Worm (Caenorhabditis elegans) whole organism, L4 larva: ENCODE measurements around the gene M02F4.2.

Experiments used
- F10B5.3 ChIP-seq: sonication (generic microtip); optimal IDR thresholded peaks from 2 replicates; lab custom pipeline; 2016; ENCODE audit warnings: mild to moderate bottlenecking, missing genetic modification characterization, missing compliant biosample characterization
- F26F4.8 ChIP-seq: fragments of 200-800 bp; sonication (Bioruptor generic); conservative IDR thresholded peaks from 2 replicates; pipeline ENCODE4 v1.3.6; 2022; ENCODE audit warnings: missing genetic modification characterization, missing compliant biosample characterization
- ceh-28 ChIP-seq: fragments of 150-350 bp; optimal IDR thresholded peaks from 2 replicates; lab custom pipeline; 2014; ENCODE audit warnings: missing biosample characterization, missing genetic modification reagents, missing genetic modification characterization
- fkh-10 ChIP-seq: fragments of 150-350 bp; optimal IDR thresholded peaks from 2 replicates; lab custom pipeline; 2014; ENCODE audit warnings: missing biosample characterization, missing genetic modification reagents, missing genetic modification characterization
- hlh-30 ChIP-seq: sonication (generic microtip); optimal IDR thresholded peaks from 2 replicates; lab custom pipeline; 2017; ENCODE audit warnings: antibody characterized with exemption, mild to moderate bottlenecking, missing genetic modification characterization, missing compliant biosample characterization; ENCODE audit not compliant: insufficient read depth
- lir-3 ChIP-seq: sonication (generic microtip); optimal IDR thresholded peaks from 2 replicates; lab custom pipeline; 2016; ENCODE audit warnings: mild to moderate bottlenecking, missing genetic modification characterization, missing compliant biosample characterization
- nhr-25 ChIP-seq: sonication (generic microtip); optimal IDR thresholded peaks from 2 replicates; lab custom pipeline; 2017; ENCODE audit warnings: missing genetic modification characterization, mild to moderate bottlenecking, missing compliant biosample characterization, antibody characterized with exemption, moderate library complexity, borderline replicate concordance; ENCODE audit not compliant: insufficient read depth
- pha-4 ChIP-seq, 2 experiments: fragments of 150-350 bp in 1 of 2; fragments of 200-800 bp in 1 of 2; sonication (Bioruptor generic) in 1 of 2; IDR thresholded peaks in 1 of 2; optimal IDR thresholded peaks in 1 of 2; 2 replicates each; pipeline versions ENCODE4 v1.3.6 to Lab custom; 2014 to 2022; ENCODE audit warnings: missing genetic modification characterization in 2 of 2, missing genetic modification reagents in 2 of 2, missing biosample characterization in 1 of 2, missing compliant biosample characterization in 1 of 2
- pqm-1 ChIP-seq: sonication (generic microtip); optimal IDR thresholded peaks from 2 replicates; lab custom pipeline; 2017; ENCODE audit warnings: missing biosample characterization, missing genetic modification characterization

DNA sequence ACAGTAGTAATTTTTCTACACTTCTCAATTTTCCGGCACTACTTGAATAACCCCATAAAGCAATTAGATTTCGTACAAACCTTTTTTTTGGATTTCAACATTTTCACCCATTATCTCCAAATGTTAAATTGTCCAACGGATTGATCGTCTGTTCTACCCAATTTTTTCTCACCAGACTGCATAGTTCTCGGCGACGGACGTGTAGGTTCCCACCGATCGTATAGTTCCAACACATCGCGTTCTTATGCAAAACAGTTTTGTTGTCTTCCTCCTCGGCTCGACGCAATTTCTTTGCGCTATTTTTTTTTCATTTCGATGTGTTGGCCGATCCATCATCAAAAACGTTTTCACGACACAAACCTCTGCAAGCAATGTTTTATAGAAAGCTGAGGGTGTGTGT lies 30.4 kb downstream of the M02F4.2 start, which contains the start of gene Y41G9A.6:
- TF ChIP-seq hlh-30 (tag; lab: Kevin White, UChicago) (no peak), F26F4.8 (GFP tag; lab: Robert Waterston, UW) (no peak), lir-3 (tag; lab: Kevin White, UChicago) (no peak), pha-4 (GFP tag; IDR thresholded peaks at IDR 0.05; lab: Robert Waterston, UW) (no peak), pha-4 (tag; optimal IDR thresholded peaks at IDR 0.05; lab: Kevin White, UChicago) (no peak), fkh-10 (no peak), pqm-1 (tag; lab: Kevin White, UChicago) (no peak), nhr-25 (tag; lab: Kevin White, UChicago) (no peak), F10B5.3 (tag; lab: Kevin White, UChicago) (no peak), ceh-28 (tag; lab: Kevin White, UChicago) (no peak)
